Worm (Caenorhabditis elegans) whole organism, L4 larva: Measurements from ENCODE around the gene T05A8.11.

ENCODE experiments used
- F26F4.8 ChIP-seq: fragments of 200-800 bp; sonication (Bioruptor generic); conservative IDR thresholded peaks from 2 replicates; pipeline ENCODE4 v1.3.6; 2022; ENCODE audit warnings: missing genetic modification characterization, missing compliant biosample characterization
- F37D6.2 ChIP-seq: sonication (generic microtip); optimal IDR thresholded peaks from 2 replicates; lab custom pipeline; 2016; ENCODE audit warnings: mild to moderate bottlenecking, missing genetic modification characterization, missing compliant biosample characterization
- F44E2.7 ChIP-seq: fragments of 200-800 bp; sonication (Bioruptor generic); IDR thresholded peaks from 2 replicates; pipeline ENCODE4 v2.1.2; 2022; ENCODE audit warnings: missing genetic modification characterization, missing compliant biosample characterization
- F49E8.2 ChIP-seq: sonication (generic microtip); optimal IDR thresholded peaks from 2 replicates; lab custom pipeline; 2016; ENCODE audit warnings: missing compliant biosample characterization, mild to moderate bottlenecking, missing genetic modification characterization, borderline replicate concordance
- R02D3.7 ChIP-seq: fragments of 150-350 bp; sonication (generic microtip); optimal IDR thresholded peaks from 3 replicates; lab custom pipeline; 2014; ENCODE audit warnings: missing biosample characterization, missing genetic modification characterization
- Y105C5A.15 ChIP-seq: fragments of 200-800 bp; sonication (Bioruptor generic); IDR thresholded peaks from 2 replicates; pipeline ENCODE4 v1.3.6; 2022; ENCODE audit warnings: missing genetic modification characterization, missing compliant biosample characterization
- Y5F2A.4 ChIP-seq: fragments of 200-800 bp; sonication (Bioruptor generic); optimal IDR thresholded peaks from 2 replicates; lab custom pipeline; 2018; ENCODE audit warnings: mild to moderate bottlenecking, missing genetic modification characterization, missing compliant biosample characterization
- Y75B8A.6 ChIP-seq: fragments of 200-800 bp; sonication (Bioruptor generic); IDR thresholded peaks from 2 replicates; pipeline ENCODE4 v1.3.6; 2022; ENCODE audit warnings: missing genetic modification reagents, missing genetic modification characterization, missing compliant biosample characterization
- aha-1 ChIP-seq: fragments of 150-350 bp; peaks from one replicate; lab custom pipeline; 2014; ENCODE audit warnings: missing biosample characterization, missing genetic modification characterization
- ama-1 ChIP-seq: fragments of 150-350 bp; optimal IDR thresholded peaks from 2 replicates; lab custom pipeline; 2014; ENCODE audit warnings: inconsistent platforms, mixed read lengths
- ceh-20 ChIP-seq: fragments of 200-800 bp; sonication (Bioruptor generic); IDR thresholded peaks from 2 replicates; pipeline ENCODE4 v1.3.6; 2022; ENCODE audit warnings: missing genetic modification reagents, missing genetic modification characterization, missing compliant biosample characterization
- ceh-28 ChIP-seq: fragments of 150-350 bp; optimal IDR thresholded peaks from 2 replicates; lab custom pipeline; 2014; ENCODE audit warnings: missing biosample characterization, missing genetic modification reagents, missing genetic modification characterization
- ceh-44 ChIP-seq: fragments of 200-800 bp; sonication (Bioruptor generic); IDR thresholded peaks from 2 replicates; pipeline ENCODE4 v1.3.6; 2022; ENCODE audit warnings: missing genetic modification reagents, missing genetic modification characterization, missing compliant biosample characterization
- ceh-62 ChIP-seq: sonication (generic microtip); optimal IDR thresholded peaks from 2 replicates; lab custom pipeline; 2017; ENCODE audit warnings: missing biosample characterization, missing genetic modification characterization
- ces-1 ChIP-seq: fragments of 150-350 bp; sonication (generic microtip); optimal IDR thresholded peaks from 4 replicates; lab custom pipeline; 2014; ENCODE audit warnings: missing biosample characterization, missing genetic modification reagents, missing genetic modification characterization
- daf-19 ChIP-seq: fragments of 200-800 bp; sonication (Bioruptor generic); conservative IDR thresholded peaks from 2 replicates; pipeline ENCODE4 v1.3.6; 2022; ENCODE audit warnings: missing genetic modification characterization, missing compliant biosample characterization
- daf-8 ChIP-seq: fragments of 200-800 bp; sonication (Bioruptor generic); IDR thresholded peaks from 2 replicates; pipeline ENCODE4 v1.3.6; 2022; ENCODE audit warnings: missing genetic modification characterization, missing compliant biosample characterization
- dmd-9 ChIP-seq: fragments of 200-800 bp; sonication (Bioruptor generic); IDR thresholded peaks from 2 replicates; pipeline ENCODE4 v1.3.6; 2022; ENCODE audit warnings: missing genetic modification reagents, missing genetic modification characterization, missing compliant biosample characterization
- dpl-1 ChIP-seq: fragments of 150-350 bp; optimal IDR thresholded peaks from 2 replicates; lab custom pipeline; 2014; ENCODE audit warnings: missing biosample characterization, missing genetic modification reagents, missing genetic modification characterization
- fkh-10 ChIP-seq: fragments of 150-350 bp; optimal IDR thresholded peaks from 2 replicates; lab custom pipeline; 2014; ENCODE audit warnings: missing biosample characterization, missing genetic modification reagents, missing genetic modification characterization
- hlh-11 ChIP-seq: fragments of 200-800 bp; sonication (Bioruptor generic); optimal IDR thresholded peaks from 2 replicates; lab custom pipeline; 2018; ENCODE audit warnings: mild to moderate bottlenecking, missing genetic modification characterization, missing compliant biosample characterization
- hlh-30 ChIP-seq: sonication (generic microtip); optimal IDR thresholded peaks from 2 replicates; lab custom pipeline; 2017; ENCODE audit warnings: antibody characterized with exemption, mild to moderate bottlenecking, missing genetic modification characterization, missing compliant biosample characterization; ENCODE audit not compliant: insufficient read depth
- lin-1 ChIP-seq: fragments of 200-800 bp; sonication (Bioruptor generic); IDR thresholded peaks from 2 replicates; pipeline ENCODE4 v1.3.6; 2022; ENCODE audit warnings: missing genetic modification reagents, missing genetic modification characterization, missing compliant biosample characterization
- lin-13 ChIP-seq: fragments of 150-350 bp; optimal IDR thresholded peaks from 2 replicates; lab custom pipeline; 2014; ENCODE audit warnings: missing biosample characterization, missing genetic modification reagents, missing genetic modification characterization
- lin-15B ChIP-seq: fragments of 150-350 bp; sonication (generic microtip); optimal IDR thresholded peaks from 3 replicates; lab custom pipeline; 2014; ENCODE audit warnings: missing biosample characterization, missing genetic modification characterization
- mxl-2 ChIP-seq: fragments of 200-800 bp; sonication (Bioruptor generic); conservative IDR thresholded peaks from 2 replicates; pipeline ENCODE4 v1.3.6; 2022; ENCODE audit warnings: missing genetic modification reagents, missing genetic modification characterization, missing compliant biosample characterization
- nhr-111 ChIP-seq: fragments of 200-800 bp; sonication (Bioruptor generic); optimal IDR thresholded peaks from 2 replicates; lab custom pipeline; 2018; ENCODE audit warnings: mild to moderate bottlenecking, missing genetic modification characterization, missing compliant biosample characterization
- nhr-28 ChIP-seq: fragments of 150-350 bp; optimal IDR thresholded peaks from 2 replicates; lab custom pipeline; 2014; ENCODE audit warnings: missing biosample characterization, missing genetic modification characterization
- nhr-42 ChIP-seq: fragments of 200-800 bp; sonication (Bioruptor generic); IDR thresholded peaks from 2 replicates; pipeline ENCODE4 v1.3.6; 2022; ENCODE audit warnings: missing genetic modification characterization, missing compliant biosample characterization
- nhr-48 ChIP-seq: sonication (generic microtip); optimal IDR thresholded peaks from 2 replicates; lab custom pipeline; 2016; ENCODE audit warnings: mild to moderate bottlenecking, missing genetic modification characterization, missing compliant biosample characterization
- nhr-6 ChIP-seq: fragments of 150-350 bp; optimal IDR thresholded peaks from 2 replicates; lab custom pipeline; 2014; ENCODE audit warnings: missing biosample characterization, missing genetic modification characterization
- nhr-76 ChIP-seq: fragments of 150-350 bp; optimal IDR thresholded peaks from 2 replicates; lab custom pipeline; 2014; ENCODE audit warnings: missing biosample characterization, missing genetic modification characterization
- nhr-77 ChIP-seq: fragments of 150-350 bp; optimal IDR thresholded peaks from 2 replicates; lab custom pipeline; 2014; ENCODE audit warnings: missing biosample characterization, missing genetic modification characterization
- pqm-1 ChIP-seq: sonication (generic microtip); optimal IDR thresholded peaks from 2 replicates; lab custom pipeline; 2017; ENCODE audit warnings: missing biosample characterization, missing genetic modification characterization
- rbr-2 ChIP-seq: sonication (generic microtip); optimal IDR thresholded peaks from 2 replicates; lab custom pipeline; 2016; ENCODE audit warnings: missing genotype, missing genetic modification characterization, missing compliant biosample characterization
- sdz-12 ChIP-seq: fragments of 200-800 bp; sonication (Bioruptor generic); optimal IDR thresholded peaks from 2 replicates; lab custom pipeline; 2018; ENCODE audit warnings: mild to moderate bottlenecking, missing genetic modification characterization, missing compliant biosample characterization
- set-16 ChIP-seq: fragments of 200-800 bp; sonication (Bioruptor generic); IDR thresholded peaks from 2 replicates; pipeline ENCODE4 v1.3.6; 2022; ENCODE audit warnings: missing genetic modification reagents, missing genetic modification characterization, missing compliant biosample characterization
- unc-130 ChIP-seq: sonication (generic microtip); optimal IDR thresholded peaks from 2 replicates; lab custom pipeline; 2016; ENCODE audit warnings: missing genetic modification reagents, missing genetic modification characterization, missing compliant biosample characterization
- unc-39 ChIP-seq: sonication (generic microtip); optimal IDR thresholded peaks from 2 replicates; lab custom pipeline; 2017; ENCODE audit warnings: missing biosample characterization, missing genetic modification characterization
- unc-62 ChIP-seq, 3 experiments: fragments of 150-350 bp in 1 of 3; sonication (generic microtip); optimal IDR thresholded peaks in 2 of 3; peaks in 1 of 3; 1 replicate in 1 of 3; 2 replicates in 2 of 3; lab custom pipeline; 2014 to 2017; ENCODE audit warnings: missing biosample characterization in 3 of 3, missing genetic modification characterization in 3 of 3, missing genetic modification reagents in 3 of 3, missing genotype in 1 of 3
- zfp-2 ChIP-seq: sonication (generic microtip); optimal IDR thresholded peaks from 2 replicates; lab custom pipeline; 2016; ENCODE audit warnings: mild to moderate bottlenecking, missing genetic modification characterization, missing compliant biosample characterization
- zip-2 ChIP-seq: fragments of 150-350 bp; optimal IDR thresholded peaks from 2 replicates; lab custom pipeline; 2014; ENCODE audit warnings: missing biosample characterization, missing genetic modification characterization
- ztf-11 ChIP-seq: fragments of 150-350 bp; optimal IDR thresholded peaks from 2 replicates; lab custom pipeline; 2014; ENCODE audit warnings: missing biosample characterization, missing genetic modification characterization

Gene T05A8.11

DNA sequence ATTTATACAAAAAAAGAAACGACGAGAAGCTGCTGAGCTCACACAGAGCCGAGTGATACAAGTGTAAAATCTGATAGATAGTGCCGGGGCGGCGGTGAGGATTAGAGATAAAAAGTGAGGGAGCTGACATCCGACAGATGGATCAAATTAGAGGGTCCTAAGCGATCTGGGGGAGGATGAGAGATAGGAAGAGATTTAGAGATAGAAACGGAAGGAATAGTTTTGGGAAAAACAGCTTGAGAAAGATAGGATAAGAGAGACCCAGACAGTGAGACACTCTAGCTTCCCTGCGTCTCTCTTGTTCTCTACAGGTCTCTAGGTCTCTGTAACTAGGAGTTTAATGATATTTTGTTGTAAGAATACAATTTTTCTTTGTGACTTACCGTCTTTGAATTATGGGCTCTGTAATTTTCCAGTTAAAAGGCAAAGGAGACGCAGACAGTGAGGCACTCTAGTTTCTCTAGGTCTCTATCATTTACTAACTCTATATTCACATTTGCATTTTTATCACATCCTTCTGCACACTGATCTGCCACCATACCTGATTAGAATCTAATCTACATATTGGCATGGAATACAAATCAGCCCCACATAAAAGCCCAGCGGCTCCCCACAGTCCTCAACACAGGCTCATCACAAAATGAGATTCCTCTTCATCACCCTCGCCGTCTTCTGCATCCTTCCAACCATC is 38.3 kb downstream of the T05A8.11 start, which contains the start of the genes sup-9 and nspf-1 (continued):
- TF ChIP-seq nhr-28 (tag; lab: Kevin White, UChicago) (no peak), zfp-2 (tag; lab: Kevin White, UChicago) (no peak)

DNA sequence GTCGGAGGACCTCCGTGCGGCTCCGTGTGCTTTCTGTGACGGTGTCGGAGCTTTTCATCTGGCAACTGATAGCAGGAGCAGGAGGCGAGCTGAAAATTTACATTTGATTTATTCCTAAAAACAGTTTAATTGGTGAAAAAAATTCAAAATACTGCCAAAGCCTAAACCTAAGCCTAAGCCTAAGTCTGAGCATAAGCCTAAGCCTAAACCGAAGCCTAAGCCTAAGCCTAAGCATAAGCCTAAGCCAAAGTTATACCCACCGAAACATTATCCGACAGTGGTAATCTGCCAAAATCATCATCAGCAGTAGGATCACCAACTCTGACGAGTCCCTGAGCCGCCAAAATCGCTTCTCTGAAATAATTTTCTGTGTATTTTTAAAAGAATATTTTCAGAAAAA is 40.7 kb downstream of the T05A8.11 start:
- no peak for TF ChIP-seq fkh-10 (GFP tag; lab: Kevin White, UChicago)
- no peak for TF ChIP-seq nhr-42 (GFP tag; lab: Robert Waterston, UW)
- peak; percentile 96 for TF ChIP-seq aha-1 (tag; lab: Kevin White, UChicago)
- TF ChIP-seq zip-2 (tag; lab: Kevin White, UChicago) = no peak
- TF ChIP-seq ceh-20 = no peak

DNA sequence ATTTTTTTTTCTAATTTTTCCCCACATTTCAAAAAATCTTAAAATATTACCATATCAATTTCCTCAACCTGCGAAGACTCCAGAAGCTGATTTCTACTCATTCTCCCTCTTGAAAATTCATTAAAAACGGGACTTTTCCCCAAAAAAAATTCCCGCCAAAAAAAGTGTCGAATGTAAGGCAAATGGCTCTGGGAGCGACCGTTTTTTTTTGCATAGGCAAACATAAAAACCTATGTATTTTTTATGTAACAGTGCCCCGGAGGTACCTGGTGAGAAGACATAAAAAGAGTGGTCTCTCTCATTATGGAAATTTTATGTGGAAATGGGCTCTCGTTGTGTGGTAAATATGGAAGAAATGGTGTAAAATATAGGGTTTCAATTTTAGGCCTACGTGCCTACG is 41.3 kb downstream of the T05A8.11 start, which contains the start of gene ceh-87:
Gene ceh-87, minus strand, starts transcription at position 101 of the 400 bp plus-strand sequence.
- no peak for TF ChIP-seq Y5F2A.4
- no peak for TF ChIP-seq ceh-62
- no peak for TF ChIP-seq F49E8.2 (tag; lab: Kevin White, UChicago)
- no peak for TF ChIP-seq nhr-77 (tag; lab: Kevin White, UChicago)
- no peak for TF ChIP-seq hlh-30 (tag; lab: Kevin White, UChicago)
- no peak for TF ChIP-seq ama-1
- TF ChIP-seq R02D3.7 = no peak
- no peak for TF ChIP-seq rbr-2 (tag; lab: Kevin White, UChicago)
- no peak for TF ChIP-seq nhr-48 (tag; lab: Kevin White, UChicago)
- TF ChIP-seq lin-15B = no peak

DNA sequence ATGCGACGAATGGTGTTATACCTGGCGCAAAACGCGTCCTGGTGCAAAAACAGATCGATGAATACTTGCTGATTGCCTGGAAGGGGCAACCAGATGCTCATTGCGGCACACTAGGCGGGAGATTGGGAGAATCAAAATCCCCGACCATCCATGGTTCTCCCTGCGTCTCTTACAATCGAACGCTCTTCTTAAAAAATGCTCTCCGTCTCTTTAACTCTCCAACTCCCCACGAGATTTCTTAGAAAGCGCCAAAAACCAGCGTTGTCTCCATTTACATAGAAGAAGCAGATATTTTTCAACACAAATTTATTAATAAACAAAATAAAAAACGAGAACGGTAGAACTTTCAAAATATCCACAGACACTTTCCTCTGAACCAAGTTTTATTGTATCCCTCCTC is 44.3 kb downstream of the T05A8.11 start, which contains the start of gene F34D6.1:
Gene F34D6.1, minus strand, starts transcription at position 101 of the 400 bp plus-strand sequence.
- peak; percentile 36 for TF ChIP-seq aha-1 (tag; lab: Kevin White, UChicago)
- TF ChIP-seq ztf-11 (tag; lab: Kevin White, UChicago) = no peak

DNA sequence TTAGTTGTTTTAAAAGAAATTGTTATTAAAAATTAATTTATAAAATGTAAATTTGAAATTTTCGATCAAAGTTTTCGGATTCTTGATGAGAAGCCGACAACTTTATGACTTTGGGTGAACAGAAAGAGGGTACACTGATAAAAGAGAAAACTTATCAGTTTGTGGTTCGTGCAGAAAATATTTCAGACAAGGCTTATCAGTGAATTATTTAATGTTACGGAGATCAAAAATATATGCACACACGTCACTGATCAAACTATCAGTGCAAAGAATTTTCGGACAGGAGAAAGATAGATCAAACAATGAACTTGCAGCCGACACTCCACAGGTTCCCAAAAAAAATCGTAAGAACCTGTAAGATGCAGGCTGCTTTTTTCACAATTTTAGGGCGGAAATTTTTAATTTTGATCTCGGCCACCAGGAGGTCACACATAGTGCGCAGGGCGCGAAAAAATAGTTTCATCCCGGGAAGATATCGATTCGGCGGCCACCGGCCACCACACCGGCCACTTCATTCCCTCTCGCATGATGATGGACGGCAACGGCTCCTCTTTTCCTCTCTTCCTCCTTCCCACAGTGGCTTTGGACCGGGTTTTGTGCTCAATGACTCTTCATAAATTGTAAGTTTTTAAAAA is 47.8 kb downstream of the T05A8.11 start, which contains the start of gene F22E5.17:
Gene F22E5.17, plus strand, starts transcription at position 508 of the 635 bp plus-strand sequence.
- no peak for TF ChIP-seq nhr-6 (tag; lab: Kevin White, UChicago)
- TF ChIP-seq F37D6.2 (tag; lab: Kevin White, UChicago) = no peak
- no peak for TF ChIP-seq daf-19 (GFP tag; lab: Robert Waterston, UW)
- no peak for TF ChIP-seq ceh-28 (tag; lab: Kevin White, UChicago)
- no peak for TF ChIP-seq nhr-111
- TF ChIP-seq lin-1 = 0 out of 2 replicates have a peak, but pooled peaks have one; percentile 12
- no peak for TF ChIP-seq nhr-76 (tag; lab: Kevin White, UChicago)
- TF ChIP-seq daf-8 = no peak
- peak; percentile 63 for TF ChIP-seq hlh-11 (tag; lab: Kevin White, UChicago)
- TF ChIP-seq pqm-1 = peak; percentile 94
- no peak for TF ChIP-seq dpl-1 (GFP tag; lab: Kevin White, UChicago)
- TF ChIP-seq F26F4.8 (GFP tag; lab: Robert Waterston, UW) = no peak
- TF ChIP-seq R02D3.7 = no peak
- no peak for TF ChIP-seq unc-130 (GFP tag; lab: Kevin White, UChicago)
- no peak for TF ChIP-seq Y75B8A.6 (GFP tag; lab: Robert Waterston, UW)
- no peak for TF ChIP-seq set-16
- no peak for TF ChIP-seq F44E2.7 (GFP tag; lab: Robert Waterston, UW)
- TF ChIP-seq Y105C5A.15 = no peak
- no peak for TF ChIP-seq ceh-44
- no peak for TF ChIP-seq unc-62 (GFP tag; optimal IDR thresholded peaks at IDR 0.05 in 1 of 2; lab: Kevin White, UChicago)
- no peak for TF ChIP-seq unc-62 (tag; optimal IDR thresholded peaks at IDR 0.05; lab: Kevin White, UChicago)
- TF ChIP-seq dmd-9 = no peak
- TF ChIP-seq mxl-2 = no peak
- TF ChIP-seq unc-39 (tag; lab: Kevin White, UChicago) = no peak
- TF ChIP-seq sdz-12 (GFP tag; lab: Kevin White, UChicago) = no peak
- TF ChIP-seq lin-13 = no peak
- no peak for TF ChIP-seq ces-1 (GFP tag; lab: Kevin White, UChicago)
- TF ChIP-seq ztf-11 (tag; lab: Kevin White, UChicago) = no peak
